Worm (Caenorhabditis elegans) whole organism, L4/young adult: ENCODE data around the gene dhc-4.

ENCODE experiments used
- W03F9.2 ChIP-seq: fragments of 150-350 bp; optimal IDR thresholded peaks from 2 replicates; lab custom pipeline; 2014; ENCODE audit warnings: missing biosample characterization, missing genetic modification characterization
- dao-5 ChIP-seq: sonication (generic microtip); optimal IDR thresholded peaks from 2 replicates; lab custom pipeline; 2016; ENCODE audit warnings: missing genotype, missing genetic modification characterization, moderate library complexity, missing compliant biosample characterization

DNA sequence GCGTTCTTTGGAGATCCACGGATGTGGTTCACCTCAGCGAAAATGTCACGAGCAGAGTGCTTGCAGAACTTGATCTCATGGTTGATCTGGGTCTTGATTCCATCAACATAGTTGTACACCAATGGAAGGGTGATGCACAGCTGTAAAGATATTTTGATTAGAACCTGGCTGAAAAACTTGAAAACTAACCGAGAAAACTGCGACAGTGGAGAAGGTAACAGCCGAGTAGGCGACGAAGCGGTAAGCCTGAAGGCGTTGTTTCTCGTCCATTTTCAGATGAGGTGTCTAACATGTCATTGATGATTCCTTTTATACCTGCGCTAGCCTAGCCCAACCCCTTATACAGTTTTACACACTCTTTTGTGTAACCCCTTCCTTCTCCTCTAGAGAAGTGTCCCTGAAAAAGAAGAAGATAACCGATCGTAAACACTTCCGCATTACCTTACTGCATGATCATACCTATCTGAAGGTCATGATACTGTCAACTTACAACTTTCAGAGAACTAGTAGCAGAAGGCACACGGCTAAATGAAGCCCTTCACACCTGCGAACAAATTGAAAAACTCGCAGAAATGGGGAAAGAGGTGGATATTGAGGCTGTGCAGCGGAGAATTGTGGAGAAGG, 17.9 kb downstream of the dhc-4 start, which contains the start of gene col-94:
- no peak for TF ChIP-seq dao-5 (tag; lab: Kevin White, UChicago)
- TF ChIP-seq W03F9.2 (tag; lab: Kevin White, UChicago) = no peak
